Fruit fly (Drosophila melanogaster): ENCODE data around the gene karr.

- TF ChIP-seq CG16815 (GFP tag; optimal IDR thresholded peaks at IDR 0.05) (no peak), unpg (GFP tag; optimal IDR thresholded peaks at IDR 0.05) (no peak), corto (GFP tag; optimal IDR thresholded peaks at IDR 0.05) (no peak)
Observed at dm6 chrX:20122153-20122552, 11.8 kb upstream of the karr start, which contains the start of gene CG34331.

Measured in whole organism, embryonic.